Fruit fly (Drosophila melanogaster): ENCODE measurements around the gene idc.

- TF ChIP-seq insv (optimal IDR thresholded peaks at IDR 0.05), result no peak
- TF ChIP-seq psq (optimal IDR thresholded peaks at IDR 0.05), result no peak
- TF ChIP-seq Myc (optimal IDR thresholded peaks at IDR 0.05), result no peak
- TF ChIP-seq ttk (optimal IDR thresholded peaks at IDR 0.05), result no peak
- TF ChIP-seq h (optimal IDR thresholded peaks at IDR 0.05), result no peak
Observed at dm6 chr3R:20021152-20021769, 10.4 kb upstream of the idc start, which contains the start of the genes PIG-L and psidin.

Data from Kc167 (cell line).